Worm (Caenorhabditis elegans): Measurements from ENCODE around the gene fbxa-181.
A peak's percentile ranks its signal among the peaks of the same experiment; 100 is the strongest.

The fbxa-181 gene

ce11 chrV:13678542-13678941, 47.1 kb upstream of the fbxa-181 start, which contains the start of the genes tag-65 and ccz-1 (continued):
- TF ChIP-seq unc-42 (tag; optimal IDR thresholded peaks at IDR 0.05) (peak; percentile 62), fkh-6 (tag; optimal IDR thresholded peaks at IDR 0.05) (no peak), odd-2 (tag; optimal IDR thresholded peaks at IDR 0.05) (no peak), tbx-7 (tag; optimal IDR thresholded peaks at IDR 0.05) (no peak), pha-4 (tag; optimal IDR thresholded peaks at IDR 0.05) (no peak)

ce11 chrV:13679859-13680258, 45.8 kb upstream of the fbxa-181 start:
- no peak for TF ChIP-seq C38D4.7 (GFP tag; optimal IDR thresholded peaks at IDR 0.05)
- TF ChIP-seq hlh-8 (tag; optimal IDR thresholded peaks at IDR 0.05) = no peak
- TF ChIP-seq elt-2 (tag; optimal IDR thresholded peaks at IDR 0.05) = no peak
- no peak for TF ChIP-seq ama-1 (optimal IDR thresholded peaks at IDR 0.05)
- no peak for TF ChIP-seq nfya-1 (tag; optimal IDR thresholded peaks at IDR 0.05)
- no peak for TF ChIP-seq pag-3 (tag; optimal IDR thresholded peaks at IDR 0.05; ENCODE audit: borderline replicate concordance)
- no peak for TF ChIP-seq che-1 (tag; optimal IDR thresholded peaks at IDR 0.05)
- TF ChIP-seq ahr-1 (tag; optimal IDR thresholded peaks at IDR 0.05) = no peak
- no peak for TF ChIP-seq rnt-1 (tag; optimal IDR thresholded peaks at IDR 0.05)
- no peak for TF ChIP-seq ceh-48 (tag; optimal IDR thresholded peaks at IDR 0.05)

ce11 chrV:13681445-13681844, 44.2 kb upstream of the fbxa-181 start:
- TF ChIP-seq che-1 (tag; optimal IDR thresholded peaks at IDR 0.05) (no peak), unc-42 (tag; optimal IDR thresholded peaks at IDR 0.05) (peak; percentile 89)

- TF ChIP-seq dmd-4 (tag; optimal IDR thresholded peaks at IDR 0.05; ENCODE audit: borderline replicate concordance) (no peak), unc-42 (tag; optimal IDR thresholded peaks at IDR 0.05) (peak; percentile 64)
Measured at ce11 chrV:13686513-13686912, 39.2 kb upstream of the fbxa-181 start.

- no peak for TF ChIP-seq mec-3 (tag; optimal IDR thresholded peaks at IDR 0.05; ENCODE audit: borderline replicate concordance)
- peak; percentile 13 for TF ChIP-seq ceh-31 (tag; optimal IDR thresholded peaks at IDR 0.05)
Measured at ce11 chrV:13687504-13687903, 38.2 kb upstream of the fbxa-181 start.

- no peak for TF ChIP-seq hlh-13 (GFP tag; optimal IDR thresholded peaks at IDR 0.05)
- TF ChIP-seq odd-2 (tag; optimal IDR thresholded peaks at IDR 0.05) = no peak
- TF ChIP-seq sox-2 (GFP tag; IDR thresholded peaks at IDR 0.05) = no peak
- TF ChIP-seq K09A11.1 (tag; optimal IDR thresholded peaks at IDR 0.05; ENCODE audit: insufficient read depth) = no peak
- TF ChIP-seq ceh-22 (tag; optimal IDR thresholded peaks at IDR 0.05) = no peak
- no peak for TF ChIP-seq nhr-11 (tag; optimal IDR thresholded peaks at IDR 0.05)
- TF ChIP-seq ceh-48 (tag; optimal IDR thresholded peaks at IDR 0.05) = no peak
- TF ChIP-seq unc-86 (tag; optimal IDR thresholded peaks at IDR 0.05) = no peak
- TF ChIP-seq rnt-1 (tag; optimal IDR thresholded peaks at IDR 0.05) = no peak
- no peak for TF ChIP-seq C38D4.7 (GFP tag; optimal IDR thresholded peaks at IDR 0.05)
Measured at ce11 chrV:13689592-13689991, 36.1 kb upstream of the fbxa-181 start, which contains the start of gene T01D3.1. Gene T01D3.1 (plus strand): TSS chrV:13689892.

- TF ChIP-seq ahr-1 (tag; optimal IDR thresholded peaks at IDR 0.05) = no peak
- TF ChIP-seq ztf-16 (tag; optimal IDR thresholded peaks at IDR 0.05) = no peak
- TF ChIP-seq rnt-1 (tag; optimal IDR thresholded peaks at IDR 0.05) = no peak
- no peak for TF ChIP-seq odd-2 (tag; optimal IDR thresholded peaks at IDR 0.05)
- TF ChIP-seq pqm-1 (tag; optimal IDR thresholded peaks at IDR 0.05) = no peak
- no peak for TF ChIP-seq unc-86 (tag; optimal IDR thresholded peaks at IDR 0.05)
- no peak for TF ChIP-seq K02D7.2 (tag; optimal IDR thresholded peaks at IDR 0.05)
- TF ChIP-seq nhr-232 (tag; optimal IDR thresholded peaks at IDR 0.05) = no peak
- TF ChIP-seq hlh-6 (tag; optimal IDR thresholded peaks at IDR 0.05) = no peak
- TF ChIP-seq fax-1 (tag; optimal IDR thresholded peaks at IDR 0.05) = no peak
Measured at ce11 chrV:13690276-13690675, 35.4 kb upstream of the fbxa-181 start.
